Fruit fly (Drosophila melanogaster): ENCODE measurements around the gene emei.
A peak's percentile ranks its signal among the peaks of the same experiment; 100 is the strongest.

Gene emei

DNA sequence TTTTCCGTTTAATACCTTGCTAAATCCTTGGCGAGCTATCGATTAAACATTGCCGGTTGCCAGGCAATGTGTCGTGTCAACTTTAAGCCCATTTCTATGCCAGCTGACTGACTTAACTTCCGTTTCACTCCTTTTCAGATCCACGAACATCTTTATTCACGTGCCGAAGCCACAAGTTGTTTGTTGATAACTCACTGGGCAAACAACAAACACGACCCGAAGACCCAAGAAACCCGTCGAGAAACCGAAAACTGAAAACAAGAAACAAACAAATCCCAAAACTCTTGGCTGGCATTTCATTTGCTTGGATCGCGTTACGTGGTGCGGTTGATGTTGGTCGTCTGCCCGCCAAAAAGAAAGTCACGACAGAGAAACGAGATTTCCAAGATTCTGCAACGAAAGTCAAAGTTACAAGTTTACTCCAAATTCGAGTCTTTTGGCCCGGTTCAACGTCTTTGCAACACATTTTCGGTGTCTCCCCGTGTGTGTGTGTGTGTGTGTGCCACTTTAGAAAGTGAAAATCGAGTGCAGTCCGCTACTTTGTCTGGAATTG, 41.3 kb downstream of the emei start, which contains the start of gene CG6216 (continued):
- TF ChIP-seq nerfin-1 (tag; optimal IDR thresholded peaks at IDR 0.05) (no peak), Stat92E (GFP tag; optimal IDR thresholded peaks at IDR 0.05) (peak in 1 of 3 experiments; percentile 3), sens (GFP tag) (peak; percentile 62), oc (tag; optimal IDR thresholded peaks at IDR 0.05) (peak; percentile 38), CG2875 (GFP tag; optimal IDR thresholded peaks at IDR 0.05) (peak; percentile 38), CG10462 (GFP tag; optimal IDR thresholded peaks at IDR 0.05) (no peak), Med (GFP tag) (peak; percentile 45), pros (GFP tag; optimal IDR thresholded peaks at IDR 0.05) (peak; percentile 96), CG4707 (GFP tag; optimal IDR thresholded peaks at IDR 0.05) (peak; percentile 12), cwo (GFP tag; optimal IDR thresholded peaks at IDR 0.05) (peak; percentile 7), sima (GFP tag; optimal IDR thresholded peaks at IDR 0.05) (no peak), CG8089 (GFP tag; optimal IDR thresholded peaks at IDR 0.05) (no peak), Hr51 (GFP tag; optimal IDR thresholded peaks at IDR 0.05) (no peak)

dm6 chr3L:11155380-11155779, 45.9 kb downstream of the emei start:
- TF ChIP-seq CG11504 (tag; optimal IDR thresholded peaks at IDR 0.05) = no peak
- no peak for TF ChIP-seq NC2β (GFP tag; optimal IDR thresholded peaks at IDR 0.05)
- 0 out of 2 replicates have a peak, but pooled peaks have one; percentile 13 for TF ChIP-seq klu (GFP tag; IDR thresholded peaks at IDR 0.05)
- no peak for TF ChIP-seq CG12769 (tag; optimal IDR thresholded peaks at IDR 0.05)
- no peak for TF ChIP-seq trem (tag; optimal IDR thresholded peaks at IDR 0.05)
- no peak for TF ChIP-seq Fer1 (GFP tag; optimal IDR thresholded peaks at IDR 0.05)
- no peak for TF ChIP-seq CG1529 (GFP tag; optimal IDR thresholded peaks at IDR 0.05)
- no peak for TF ChIP-seq Doc2 (GFP tag; IDR thresholded peaks at IDR 0.05)
- no peak for TF ChIP-seq rib (GFP tag; IDR thresholded peaks at IDR 0.05)
- no peak for TF ChIP-seq pan (optimal IDR thresholded peaks at IDR 0.05)
- TF ChIP-seq pan (GFP tag; optimal IDR thresholded peaks at IDR 0.05 in 1 of 2, IDR thresholded peaks at IDR 0.05 in 1 of 2) = peak in 1 of 2 experiments; percentile 64
- no peak for TF ChIP-seq Sox100B (GFP tag; optimal IDR thresholded peaks at IDR 0.05)
- TF ChIP-seq mirr (GFP tag; optimal IDR thresholded peaks at IDR 0.05) = no peak
- no peak for TF ChIP-seq p53 (GFP tag; optimal IDR thresholded peaks at IDR 0.05)
- TF ChIP-seq bab2 (GFP tag; optimal IDR thresholded peaks at IDR 0.05) = no peak
- TF ChIP-seq Hr51 (GFP tag; optimal IDR thresholded peaks at IDR 0.05) = no peak
- no peak for TF ChIP-seq CG4360 (GFP tag; IDR thresholded peaks at IDR 0.05)
- no peak for TF ChIP-seq CG13123 (GFP tag; optimal IDR thresholded peaks at IDR 0.05)
- no peak for TF ChIP-seq salm (tag; optimal IDR thresholded peaks at IDR 0.05)
- no peak for TF ChIP-seq cg (GFP tag; optimal IDR thresholded peaks at IDR 0.05)
- no peak for TF ChIP-seq CG14965 (GFP tag; optimal IDR thresholded peaks at IDR 0.05; ENCODE audit: borderline replicate concordance)
- TF ChIP-seq D19A (tag; optimal IDR thresholded peaks at IDR 0.05) = no peak
- TF ChIP-seq CG15479 (GFP tag; optimal IDR thresholded peaks at IDR 0.05) = no peak
- no peak for TF ChIP-seq fd64A (GFP tag; optimal IDR thresholded peaks at IDR 0.05)
- TF ChIP-seq dysf (GFP tag; IDR thresholded peaks at IDR 0.05) = 0 out of 3 replicates have a peak, but pooled peaks have one; percentile 23
- TF ChIP-seq tup (GFP tag; optimal IDR thresholded peaks at IDR 0.05) = no peak
- TF ChIP-seq TFAM (GFP tag; optimal IDR thresholded peaks at IDR 0.05) = no peak
- no peak for TF ChIP-seq CG3726 (GFP tag; IDR thresholded peaks at IDR 0.05)
- no peak; the same call in 2 of the 3 replicates for TF ChIP-seq CG11695 (GFP tag; IDR thresholded peaks at IDR 0.05)
- TF ChIP-seq slp2 (GFP tag; optimal IDR thresholded peaks at IDR 0.05) = no peak
- TF ChIP-seq Atf6 (GFP tag; IDR thresholded peaks at IDR 0.05) = no peak
- TF ChIP-seq B-H2 (GFP tag; optimal IDR thresholded peaks at IDR 0.05) = no peak
- 0 out of 2 replicates have a peak, but pooled peaks have one; percentile 13 for TF ChIP-seq Ptx1 (GFP tag; IDR thresholded peaks at IDR 0.05)
- no peak for TF ChIP-seq vnd (GFP tag; IDR thresholded peaks at IDR 0.05; ENCODE audit: partially characterized antibody)
- no peak for TF ChIP-seq da (GFP tag; optimal IDR thresholded peaks at IDR 0.05)
- TF ChIP-seq amos (GFP tag; IDR thresholded peaks at IDR 0.05; ENCODE audit: partially characterized antibody) = no peak
- TF ChIP-seq Doc3 (GFP tag; IDR thresholded peaks at IDR 0.05; ENCODE audit: partially characterized antibody) = no peak
